Fruit fly (Drosophila melanogaster) whole organism, embryonic: ENCODE measurements around the gene Bcat.

Experiments used
- Awh ChIP-seq: fragments of 200-800 bp; sonication (Bioruptor generic); IDR thresholded peaks from 2 replicates; pipeline ENCODE4, ENCODE4 v1.3.6; 2022; ENCODE audit warnings: missing biosample characterization, missing genetic modification characterization
- B-H1 ChIP-seq: fragments of 200-800 bp; sonication (Bioruptor generic); IDR thresholded peaks from 3 replicates; pipeline ENCODE4 v1.3.6; 2022; ENCODE audit warnings: missing biosample characterization, missing genetic modification characterization
- Blimp-1 ChIP-seq: fragments of 200-800 bp; sonication (Bioruptor generic); optimal IDR thresholded peaks from 3 replicates; lab custom pipeline; 2018; ENCODE audit warnings: missing biosample characterization, missing genetic modification characterization, mild to moderate bottlenecking, moderate library complexity, missing genetic modification reagents
- CG1024 ChIP-seq: fragments of 200-800 bp; sonication (Bioruptor generic); IDR thresholded peaks from 2 replicates; pipeline ENCODE4 v1.3.6; 2022; ENCODE audit warnings: missing biosample characterization, missing genetic modification characterization
- CG10267 ChIP-seq: fragments of 200-800 bp; sonication (Bioruptor generic); optimal IDR thresholded peaks from 2 replicates; lab custom pipeline; 2018; ENCODE audit warnings: missing biosample characterization, mild to moderate bottlenecking, missing genetic modification characterization, moderate library complexity
- CG11093 ChIP-seq: fragments of 200-800 bp; sonication (Bioruptor generic); IDR thresholded peaks from 3 replicates; pipeline ENCODE4 v1.3.6; 2022; ENCODE audit warnings: missing biosample characterization, missing genetic modification characterization
- CG11504 ChIP-seq: fragments of 200-800 bp; sonication (Bioruptor generic); optimal IDR thresholded peaks from 3 replicates; lab custom pipeline; 2019; ENCODE audit warnings: missing biosample characterization, mild to moderate bottlenecking, missing genetic modification characterization, moderate library complexity
- CG11695 ChIP-seq: fragments of 200-800 bp; sonication (Bioruptor generic); IDR thresholded peaks from 3 replicates; pipeline ENCODE4 v1.3.6; 2022; ENCODE audit warnings: missing biosample characterization, missing genetic modification characterization
- CG12219 ChIP-seq: fragments of 200-800 bp; sonication (Bioruptor generic); optimal IDR thresholded peaks from 3 replicates; lab custom pipeline; 2018; ENCODE audit warnings: missing biosample characterization, mild to moderate bottlenecking, missing genetic modification characterization
- CG12299 ChIP-seq: fragments of 200-800 bp; sonication (Bioruptor generic); optimal IDR thresholded peaks from 2 replicates; lab custom pipeline; 2018; ENCODE audit warnings: missing biosample characterization, mild to moderate bottlenecking, missing genetic modification characterization
- CG12769 ChIP-seq: fragments of 200-800 bp; sonication (Bioruptor generic); optimal IDR thresholded peaks from 2 replicates; lab custom pipeline; 2019; ENCODE audit warnings: missing biosample characterization, mild to moderate bottlenecking, missing genetic modification characterization, moderate library complexity
- CG13894 ChIP-seq: fragments of 200-800 bp; sonication (Bioruptor generic); optimal IDR thresholded peaks from 3 replicates; lab custom pipeline; 2018; ENCODE audit warnings: missing biosample characterization, mild to moderate bottlenecking, missing genetic modification characterization, moderate library complexity
- CG1647 ChIP-seq: fragments of 200-800 bp; sonication (Bioruptor generic); optimal IDR thresholded peaks from 3 replicates; lab custom pipeline; 2016; ENCODE audit warnings: missing biosample characterization, missing genetic modification characterization
- CG18476 ChIP-seq: fragments of 200-800 bp; sonication (Bioruptor generic); optimal IDR thresholded peaks from 2 replicates; lab custom pipeline; 2016; ENCODE audit warnings: missing biosample characterization, mild to moderate bottlenecking, missing genetic modification characterization
- CG30431 ChIP-seq: fragments of 200-800 bp; sonication (Bioruptor generic); optimal IDR thresholded peaks from 2 replicates; lab custom pipeline; 2017; ENCODE audit warnings: missing biosample characterization, missing genetic modification characterization
- CG4328 ChIP-seq: fragments of 200-800 bp; sonication (Bioruptor generic); optimal IDR thresholded peaks from 3 replicates; lab custom pipeline; 2017; ENCODE audit warnings: missing biosample characterization, missing genetic modification reagents, missing genetic modification characterization
- CG43689 ChIP-seq: fragments of 200-800 bp; sonication (Bioruptor generic); IDR thresholded peaks from 2 replicates; pipeline ENCODE4 v1.3.6; 2022; ENCODE audit warnings: missing biosample characterization, missing genetic modification characterization
- CG6689 ChIP-seq: fragments of 200-800 bp; sonication (Bioruptor generic); IDR thresholded peaks from 2 replicates; pipeline ENCODE4 v1.3.6; 2022; ENCODE audit warnings: missing biosample characterization, missing genetic modification characterization
- CG7357 ChIP-seq: fragments of 200-800 bp; sonication (Bioruptor generic); IDR thresholded peaks from 3 replicates; pipeline ENCODE4 v1.3.6; 2022; ENCODE audit warnings: missing biosample characterization, missing genetic modification characterization
- CG7786 ChIP-seq: fragments of 200-800 bp; sonication (Bioruptor generic); optimal IDR thresholded peaks from 2 replicates; lab custom pipeline; 2016; ENCODE audit warnings: missing biosample characterization, missing genetic modification characterization
- CG7839 ChIP-seq: fragments of 200-800 bp; sonication (Bioruptor generic); optimal IDR thresholded peaks from 3 replicates; lab custom pipeline; 2018; ENCODE audit warnings: missing biosample characterization, mild to moderate bottlenecking, missing genetic modification characterization, moderate library complexity
- CG7928 ChIP-seq: fragments of 200-800 bp; sonication (Bioruptor generic); optimal IDR thresholded peaks from 2 replicates; lab custom pipeline; 2017; ENCODE audit warnings: missing biosample characterization, mild to moderate bottlenecking, missing genetic modification characterization
- CG8281 ChIP-seq: fragments of 200-800 bp; sonication (Bioruptor generic); optimal IDR thresholded peaks from 2 replicates; lab custom pipeline; 2018; ENCODE audit warnings: missing biosample characterization, mild to moderate bottlenecking, missing genetic modification characterization, moderate library complexity
- CG9797 ChIP-seq: fragments of 200-800 bp; sonication (Bioruptor generic); optimal IDR thresholded peaks from 3 replicates; lab custom pipeline; 2018; ENCODE audit warnings: missing biosample characterization, mild to moderate bottlenecking, missing genetic modification characterization
- CG9817 ChIP-seq: fragments of 200-800 bp; sonication (Bioruptor generic); optimal IDR thresholded peaks from 2 replicates; lab custom pipeline; 2018; ENCODE audit warnings: missing biosample characterization, mild to moderate bottlenecking, missing genetic modification characterization, moderate library complexity
- CoRest ChIP-seq: fragments of 200-800 bp; sonication (Bioruptor generic); optimal IDR thresholded peaks from 3 replicates; lab custom pipeline; 2018; ENCODE audit warnings: missing biosample characterization, mild to moderate bottlenecking, missing genetic modification characterization, moderate library complexity
- E2f1 ChIP-seq: fragments of 200-800 bp; sonication (Bioruptor generic); IDR thresholded peaks from 2 replicates; pipeline ENCODE4 v1.3.6; 2022; ENCODE audit warnings: missing biosample characterization, missing genetic modification characterization
- E2f2 ChIP-seq: fragments of 200-800 bp; sonication (Bioruptor generic); IDR thresholded peaks from 2 replicates; pipeline ENCODE4 v1.3.6; 2022; ENCODE audit warnings: missing biosample characterization, missing genetic modification characterization
- Hand ChIP-seq: fragments of 200-800 bp; sonication (Bioruptor generic); optimal IDR thresholded peaks from 2 replicates; lab custom pipeline; 2017; ENCODE audit warnings: mild to moderate bottlenecking, missing biosample characterization, missing genetic modification reagents, missing genetic modification characterization
- Lhr ChIP-seq: fragments of 200-800 bp; sonication (Bioruptor generic); optimal IDR thresholded peaks from 3 replicates; lab custom pipeline; 2017; ENCODE audit warnings: mild to moderate bottlenecking, missing biosample characterization, missing genetic modification reagents, missing genetic modification characterization
- NC2β ChIP-seq: fragments of 200-800 bp; sonication (Bioruptor generic); optimal IDR thresholded peaks from 2 replicates; lab custom pipeline; 2016; ENCODE audit warnings: missing biosample characterization, missing genetic modification characterization
- NFAT ChIP-seq: fragments of 200-800 bp; sonication (Bioruptor generic); IDR thresholded peaks from 2 replicates; pipeline ENCODE4 v1.3.6; 2022; ENCODE audit warnings: missing biosample characterization, missing genetic modification characterization
- NfI ChIP-seq: fragments of 200-800 bp; sonication (Bioruptor generic); optimal IDR thresholded peaks from 3 replicates; lab custom pipeline; 2018; ENCODE audit warnings: missing biosample characterization, mild to moderate bottlenecking, missing genetic modification characterization, moderate library complexity
- cad ChIP-seq: fragments of >200 bp; optimal IDR thresholded peaks from 2 replicates; lab custom pipeline; 2017; ENCODE audit warnings: missing biosample characterization, missing genetic modification characterization
- ci ChIP-seq: fragments of 200-800 bp; sonication (Bioruptor generic); IDR thresholded peaks from 3 replicates; pipeline ENCODE4 v1.3.6; 2022; ENCODE audit warnings: missing biosample characterization, missing genetic modification characterization
- disco-r ChIP-seq: fragments of 200-800 bp; sonication (Bioruptor generic); optimal IDR thresholded peaks from 2 replicates; lab custom pipeline; 2016; ENCODE audit warnings: missing biosample characterization, missing genetic modification characterization
- dmrt99B ChIP-seq: fragments of 200-800 bp; sonication (Bioruptor generic); optimal IDR thresholded peaks from 2 replicates; lab custom pipeline; 2018; ENCODE audit warnings: missing biosample characterization, mild to moderate bottlenecking, missing genetic modification characterization, moderate library complexity
- fd64A ChIP-seq: fragments of 200-800 bp; sonication (Bioruptor generic); optimal IDR thresholded peaks from 3 replicates; lab custom pipeline; 2018; ENCODE audit warnings: missing biosample characterization, mild to moderate bottlenecking, missing genetic modification characterization
- h ChIP-seq: fragments of >200 bp; optimal IDR thresholded peaks from 2 replicates; lab custom pipeline; 2017
- hb ChIP-seq: fragments of 200-800 bp; sonication (Bioruptor generic); IDR thresholded peaks from 3 replicates; pipeline ENCODE4 v1.3.6; 2022; ENCODE audit warnings: missing biosample characterization, missing genetic modification characterization; ENCODE audit not compliant: partially characterized antibody
- kni ChIP-seq: fragments of 200-800 bp; sonication (Bioruptor generic); optimal IDR thresholded peaks from 3 replicates; lab custom pipeline; 2017; ENCODE audit warnings: mild to moderate bottlenecking, missing biosample characterization, missing genetic modification reagents, missing genetic modification characterization
- lmd ChIP-seq: fragments of 200-800 bp; sonication (Bioruptor generic); IDR thresholded peaks from 2 replicates; pipeline ENCODE4 v1.3.6; 2022; ENCODE audit warnings: missing biosample characterization, missing genetic modification characterization
- lov ChIP-seq, 2 experiments: fragments of 200-800 bp in 1 of 2; fragments of >200 bp in 1 of 2; sonication (Bioruptor generic) in 1 of 2; IDR thresholded peaks in 1 of 2; optimal IDR thresholded peaks in 1 of 2; 2 replicates in 1 of 2; 3 replicates in 1 of 2; pipeline versions ENCODE4 v1.3.6 to Lab custom; 2017 to 2022; ENCODE audit warnings: missing biosample characterization in 1 of 2, missing genetic modification characterization in 1 of 2
- mam ChIP-seq: fragments of 200-800 bp; sonication (Bioruptor generic); optimal IDR thresholded peaks from 3 replicates; lab custom pipeline; 2016; ENCODE audit warnings: missing biosample characterization, missing genetic modification characterization
- ranshi ChIP-seq: fragments of 200-800 bp; sonication (Bioruptor generic); IDR thresholded peaks from 2 replicates; pipeline ENCODE4 v1.3.6; 2022; ENCODE audit warnings: missing biosample characterization, missing genetic modification characterization
- salm ChIP-seq: fragments of 200-800 bp; sonication (Bioruptor generic); optimal IDR thresholded peaks from 2 replicates; lab custom pipeline; 2018; ENCODE audit warnings: missing biosample characterization, mild to moderate bottlenecking, missing genetic modification characterization
- sr ChIP-seq: fragments of 200-800 bp; sonication (Bioruptor generic); IDR thresholded peaks from 3 replicates; pipeline ENCODE4 v1.3.6; 2022; ENCODE audit warnings: missing biosample characterization, missing genetic modification characterization
- tgo ChIP-seq: fragments of 200-800 bp; sonication (Bioruptor generic); IDR thresholded peaks from 3 replicates; pipeline ENCODE4 v1.3.6; 2022; ENCODE audit warnings: missing biosample characterization, missing genetic modification characterization
- zfh1 ChIP-seq: fragments of 200-800 bp; sonication (Bioruptor generic); IDR thresholded peaks from 3 replicates; pipeline ENCODE4 v1.3.6; 2022; ENCODE audit warnings: missing biosample characterization, missing genetic modification characterization

Gene Bcat

DNA sequence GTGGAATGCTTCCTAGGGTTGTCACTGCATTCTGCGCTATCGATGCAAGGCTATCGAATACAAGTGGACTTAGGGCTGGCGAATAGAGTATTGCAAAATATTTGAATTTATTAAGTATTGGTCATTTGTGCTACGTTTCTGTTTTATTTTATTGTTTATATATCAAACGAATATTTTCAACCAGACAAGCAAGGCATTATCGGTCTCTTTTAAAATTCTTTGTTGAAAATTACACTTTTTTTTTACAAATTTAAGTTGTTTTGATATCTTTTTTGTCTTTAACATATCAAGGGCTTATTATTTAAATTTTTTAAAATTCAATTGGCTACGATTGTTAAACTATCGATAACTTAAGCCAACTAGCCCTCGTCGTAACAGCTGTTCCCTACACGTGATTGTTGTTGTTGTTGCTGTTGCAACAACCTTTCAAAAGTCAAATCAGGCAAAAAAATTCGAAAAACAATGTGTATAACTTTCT lies 9.3 kb upstream of the Bcat start, which contains the start of the genes Ype and CG1662 (continued):
- TF ChIP-seq CG11093 (GFP tag; lab: Robert Waterston, UW) (0 out of 3 replicates have a peak, but pooled peaks have one; percentile 6), NC2β (GFP tag; lab: Kevin White, UChicago) (peak; percentile 42), E2f1 (GFP tag; lab: Robert Waterston, UW) (peak; percentile 54; the same call in 1 of the 2 replicates), ci (GFP tag; lab: Robert Waterston, UW) (peak; percentile 52; the same call in 1 of the 3 replicates), NFAT (GFP tag; lab: Robert Waterston, UW) (peak; percentile 29; the same call in 1 of the 2 replicates), dmrt99B (tag; lab: Kevin White, UChicago) (peak; percentile 67), mam (peak; percentile 76), disco-r (GFP tag; lab: Kevin White, UChicago) (no peak), CG12299 (tag; lab: Kevin White, UChicago) (peak; percentile 56), CG11695 (GFP tag; lab: Robert Waterston, UW) (0 out of 3 replicates have a peak, but pooled peaks have one; percentile 26), CG30431 (GFP tag; lab: Kevin White, UChicago) (peak; percentile 24), CG12769 (no peak), CG9797 (GFP tag; lab: Kevin White, UChicago) (no peak), CG10267 (tag; lab: Kevin White, UChicago) (peak; percentile 89), tgo (GFP tag; lab: Robert Waterston, UW) (peak; percentile 66), E2f2 (GFP tag; lab: Robert Waterston, UW) (peak; percentile 61), h (lab: Kevin White, UChicago) (no peak), lmd (GFP tag; lab: Robert Waterston, UW) (peak; percentile 69), CG18476 (peak; percentile 69), kni (GFP tag; lab: Kevin White, UChicago) (peak; percentile 36), salm (tag; lab: Kevin White, UChicago) (no peak), CG13894 (tag; lab: Kevin White, UChicago) (peak; percentile 76), CG4328 (GFP tag; lab: Kevin White, UChicago) (peak; percentile 67), ranshi (GFP tag; lab: Robert Waterston, UW) (peak; percentile 45; the same call in 1 of the 2 replicates), Awh (GFP tag; lab: Robert Waterston, UW) (0 out of 2 replicates have a peak, but pooled peaks have one; percentile 39), NfI (GFP tag; lab: Kevin White, UChicago) (peak; percentile 77), B-H1 (no peak; the same call in 2 of the 3 replicates), CG7928 (GFP tag; lab: Kevin White, UChicago) (peak; percentile 92), zfh1 (peak; percentile 62; the same call in 1 of the 3 replicates), CG43689 (GFP tag; lab: Robert Waterston, UW) (no peak), CG12219 (GFP tag; lab: Kevin White, UChicago) (no peak), CG1647 (peak; percentile 46), CG7839 (peak; percentile 79), Blimp-1 (peak; percentile 57), Lhr (peak; percentile 33), CG11504 (tag; lab: Kevin White, UChicago) (peak; percentile 78), fd64A (no peak), hb (GFP tag; lab: Robert Waterston, UW) (0 out of 3 replicates have a peak, but pooled peaks have one; percentile 16), CoRest (peak; percentile 86), CG8281 (tag; lab: Kevin White, UChicago) (peak; percentile 19), CG6689 (peak; percentile 70), cad (GFP tag; lab: Kevin White, UChicago) (no peak), CG9817 (tag; lab: Kevin White, UChicago) (peak; percentile 82), lov (optimal IDR thresholded peaks at IDR 0.05; lab: Kevin White, UChicago) (no peak), lov (GFP tag; IDR thresholded peaks at IDR 0.05; lab: Robert Waterston, UW) (0 out of 3 replicates have a peak, but pooled peaks have one; percentile 31), CG1024 (0 out of 2 replicates have a peak, but pooled peaks have one; percentile 27), sr (GFP tag; lab: Robert Waterston, UW) (no peak), Hand (no peak), CG7786 (GFP tag; lab: Kevin White, UChicago) (peak; percentile 47), CG7357 (GFP tag; lab: Robert Waterston, UW) (0 out of 3 replicates have a peak, but pooled peaks have one; percentile 27)
